Fruit fly (Drosophila melanogaster) whole organism, embryonic: Measurements from ENCODE around the gene CG8281.
A peak's percentile ranks its signal among the peaks of the same experiment; 100 is the strongest.

Experiments
- Asciz ChIP-seq: fragments of 200-800 bp; sonication (Bioruptor generic); optimal IDR thresholded peaks from 2 replicates; lab custom pipeline; 2017; ENCODE audit warnings: missing biosample characterization, mild to moderate bottlenecking, missing genetic modification characterization, missing genetic modification reagents
- CG1024 ChIP-seq: fragments of 200-800 bp; sonication (Bioruptor generic); IDR thresholded peaks from 2 replicates; pipeline ENCODE4 v1.3.6; 2022; ENCODE audit warnings: missing biosample characterization, missing genetic modification characterization
- CG10267 ChIP-seq: fragments of 200-800 bp; sonication (Bioruptor generic); optimal IDR thresholded peaks from 2 replicates; lab custom pipeline; 2018; ENCODE audit warnings: missing biosample characterization, mild to moderate bottlenecking, missing genetic modification characterization, moderate library complexity
- CG10543 ChIP-seq: fragments of 200-800 bp; sonication (Bioruptor generic); optimal IDR thresholded peaks from 3 replicates; lab custom pipeline; 2017; ENCODE audit warnings: missing biosample characterization, mild to moderate bottlenecking, missing genetic modification characterization, moderate library complexity
- CG10565 ChIP-seq: fragments of 200-800 bp; sonication (Bioruptor generic); optimal IDR thresholded peaks from 3 replicates; lab custom pipeline; 2016; ENCODE audit warnings: missing biosample characterization, mild to moderate bottlenecking, missing genetic modification characterization
- CG11398 ChIP-seq: fragments of 200-800 bp; sonication (Bioruptor generic); optimal IDR thresholded peaks from 2 replicates; lab custom pipeline; 2016; ENCODE audit warnings: missing biosample characterization, missing genetic modification characterization
- CG12071 ChIP-seq: fragments of 200-800 bp; sonication (Bioruptor generic); optimal IDR thresholded peaks from 3 replicates; lab custom pipeline; 2018; ENCODE audit warnings: missing biosample characterization, mild to moderate bottlenecking, missing genetic modification characterization
- CG1233 ChIP-seq: fragments of 200-800 bp; sonication (Bioruptor generic); optimal IDR thresholded peaks from 4 replicates; lab custom pipeline; 2018; ENCODE audit warnings: missing biosample characterization, mild to moderate bottlenecking, missing genetic modification characterization
- CG12659 ChIP-seq: fragments of 200-800 bp; sonication (Bioruptor generic); optimal IDR thresholded peaks from 3 replicates; lab custom pipeline; 2017; ENCODE audit warnings: mild to moderate bottlenecking, missing biosample characterization, missing genetic modification reagents, missing genetic modification characterization
- CG12769 ChIP-seq: fragments of 200-800 bp; sonication (Bioruptor generic); optimal IDR thresholded peaks from 2 replicates; lab custom pipeline; 2019; ENCODE audit warnings: missing biosample characterization, mild to moderate bottlenecking, missing genetic modification characterization, moderate library complexity
- CG13123 ChIP-seq: fragments of 200-800 bp; sonication (Bioruptor generic); optimal IDR thresholded peaks from 2 replicates; lab custom pipeline; 2016; ENCODE audit warnings: missing biosample characterization, missing genetic modification characterization
- CG13424 ChIP-seq: fragments of 200-800 bp; sonication (Bioruptor generic); optimal IDR thresholded peaks from 2 replicates; lab custom pipeline; 2019; ENCODE audit warnings: missing biosample characterization, mild to moderate bottlenecking, missing genetic modification characterization, moderate library complexity
- CG17186 ChIP-seq: fragments of 200-800 bp; sonication (Bioruptor generic); optimal IDR thresholded peaks from 3 replicates; lab custom pipeline; 2017; ENCODE audit warnings: missing biosample characterization, missing genetic modification reagents, missing genetic modification characterization
- CG17612 ChIP-seq: fragments of 200-800 bp; sonication (Bioruptor generic); IDR thresholded peaks from 2 replicates; pipeline ENCODE4 v1.3.6; 2022; ENCODE audit warnings: missing biosample characterization, missing genetic modification characterization
- CG2875 ChIP-seq: fragments of 200-800 bp; sonication (Bioruptor generic); optimal IDR thresholded peaks from 2 replicates; lab custom pipeline; 2017; ENCODE audit warnings: missing biosample characterization, mild to moderate bottlenecking, missing genetic modification characterization, missing genetic modification reagents
- CG3065 ChIP-seq: fragments of 200-800 bp; sonication (Bioruptor generic); optimal IDR thresholded peaks from 2 replicates; lab custom pipeline; 2016; ENCODE audit warnings: missing biosample characterization, missing genetic modification characterization
- CG4328 ChIP-seq: fragments of 200-800 bp; sonication (Bioruptor generic); optimal IDR thresholded peaks from 3 replicates; lab custom pipeline; 2017; ENCODE audit warnings: missing biosample characterization, missing genetic modification reagents, missing genetic modification characterization
- CG43689 ChIP-seq: fragments of 200-800 bp; sonication (Bioruptor generic); IDR thresholded peaks from 2 replicates; pipeline ENCODE4 v1.3.6; 2022; ENCODE audit warnings: missing biosample characterization, missing genetic modification characterization
- CG5953 ChIP-seq: fragments of 200-800 bp; sonication (Bioruptor generic); IDR thresholded peaks from 2 replicates; pipeline ENCODE4 v1.3.6; 2022; ENCODE audit warnings: missing biosample characterization, missing genetic modification characterization
- CG6175 ChIP-seq: fragments of 200-800 bp; sonication (Bioruptor generic); IDR thresholded peaks from 3 replicates; pipeline ENCODE4 v1.3.6; 2022; ENCODE audit warnings: missing biosample characterization, missing genetic modification characterization
- CG9609 ChIP-seq: fragments of 200-800 bp; sonication (Bioruptor generic); optimal IDR thresholded peaks from 3 replicates; lab custom pipeline; 2016; ENCODE audit warnings: missing biosample characterization, missing genetic modification characterization
- CoRest ChIP-seq: fragments of 200-800 bp; sonication (Bioruptor generic); optimal IDR thresholded peaks from 3 replicates; lab custom pipeline; 2018; ENCODE audit warnings: missing biosample characterization, mild to moderate bottlenecking, missing genetic modification characterization, moderate library complexity
- Dek ChIP-seq: fragments of 200-800 bp; sonication (Bioruptor generic); optimal IDR thresholded peaks from 3 replicates; lab custom pipeline; 2019; ENCODE audit warnings: missing biosample characterization, mild to moderate bottlenecking, missing genetic modification characterization, moderate library complexity
- Dp ChIP-seq: fragments of 200-800 bp; sonication (Bioruptor generic); optimal IDR thresholded peaks from 2 replicates; lab custom pipeline; 2018; ENCODE audit warnings: missing biosample characterization, mild to moderate bottlenecking, missing genetic modification characterization, moderate library complexity
- Hr51 ChIP-seq, 2 experiments: fragments of 200-800 bp; sonication (Bioruptor generic); optimal IDR thresholded peaks; 2 replicates in 1 of 2; 3 replicates in 1 of 2; lab custom pipeline; 2016 to 2018; ENCODE audit warnings: missing biosample characterization in 2 of 2, missing genetic modification characterization in 2 of 2, mild to moderate bottlenecking in 1 of 2, moderate library complexity in 1 of 2
- Vsx1 ChIP-seq: fragments of 200-800 bp; sonication (Bioruptor generic); optimal IDR thresholded peaks from 2 replicates; lab custom pipeline; 2017; ENCODE audit warnings: missing biosample characterization, mild to moderate bottlenecking, missing genetic modification characterization, missing genetic modification reagents
- al ChIP-seq: fragments of 200-800 bp; sonication (Bioruptor generic); IDR thresholded peaks from 2 replicates; pipeline ENCODE4 v1.3.6; 2022; ENCODE audit warnings: missing biosample characterization, missing genetic modification characterization
- ap ChIP-seq: fragments of 200-800 bp; sonication (Bioruptor generic); IDR thresholded peaks from 2 replicates; pipeline ENCODE4 v1.3.6; 2022; ENCODE audit warnings: missing biosample characterization, missing genetic modification characterization
- ash1 ChIP-seq: fragments of 200-800 bp; sonication (Bioruptor generic); optimal IDR thresholded peaks from 2 replicates; lab custom pipeline; 2018; ENCODE audit warnings: missing biosample characterization, mild to moderate bottlenecking, missing genetic modification characterization
- bsh ChIP-seq, 2 experiments: fragments of 200-800 bp; sonication (Bioruptor generic); optimal IDR thresholded peaks; 2 replicates each; lab custom pipeline; 2017 to 2018; ENCODE audit warnings: mild to moderate bottlenecking in 2 of 2, missing biosample characterization in 2 of 2, missing genetic modification characterization in 2 of 2, moderate library complexity in 1 of 2
- dan ChIP-seq: fragments of 200-800 bp; sonication (Bioruptor generic); IDR thresholded peaks from 2 replicates; pipeline ENCODE4 v1.3.6; 2022; ENCODE audit warnings: missing biosample characterization, missing genetic modification characterization
- dm ChIP-seq: fragments of 200-800 bp; sonication (Bioruptor generic); optimal IDR thresholded peaks from 3 replicates; lab custom pipeline; 2016; ENCODE audit warnings: missing biosample characterization, missing genetic modification characterization
- dmrt11E ChIP-seq: fragments of 200-800 bp; sonication (Bioruptor generic); optimal IDR thresholded peaks from 3 replicates; lab custom pipeline; 2018; ENCODE audit warnings: missing biosample characterization, mild to moderate bottlenecking, missing genetic modification characterization, moderate library complexity
- emc ChIP-seq: fragments of 200-800 bp; sonication (Bioruptor generic); optimal IDR thresholded peaks from 2 replicates; lab custom pipeline; 2016; ENCODE audit warnings: missing biosample characterization, missing genetic modification characterization
- en ChIP-seq: fragments of 200-800 bp; sonication (Bioruptor generic); optimal IDR thresholded peaks from 2 replicates; lab custom pipeline; 2016; ENCODE audit warnings: missing biosample characterization, missing genetic modification characterization
- gsb-n ChIP-seq: fragments of 200-800 bp; sonication (Bioruptor generic); optimal IDR thresholded peaks from 3 replicates; lab custom pipeline; 2018; ENCODE audit warnings: missing biosample characterization, mild to moderate bottlenecking, missing genetic modification characterization
- jumu ChIP-seq: fragments of 200-800 bp; sonication (Bioruptor generic); optimal IDR thresholded peaks from 3 replicates; lab custom pipeline; 2016; ENCODE audit warnings: missing biosample characterization, missing genetic modification characterization
- kah ChIP-seq: fragments of 200-800 bp; sonication (Bioruptor generic); optimal IDR thresholded peaks from 2 replicates; lab custom pipeline; 2018; ENCODE audit warnings: missing biosample characterization, mild to moderate bottlenecking, missing genetic modification characterization
- kni ChIP-seq: fragments of 200-800 bp; sonication (Bioruptor generic); optimal IDR thresholded peaks from 3 replicates; lab custom pipeline; 2017; ENCODE audit warnings: mild to moderate bottlenecking, missing biosample characterization, missing genetic modification reagents, missing genetic modification characterization
- nerfin-1 ChIP-seq: fragments of 200-800 bp; sonication (Bioruptor generic); optimal IDR thresholded peaks from 3 replicates; lab custom pipeline; 2019; ENCODE audit warnings: missing biosample characterization, mild to moderate bottlenecking, missing genetic modification characterization, moderate library complexity
- p53 ChIP-seq: fragments of 200-800 bp; sonication (Bioruptor generic); optimal IDR thresholded peaks from 2 replicates; lab custom pipeline; 2016; ENCODE audit warnings: missing biosample characterization, missing genetic modification characterization
- pnt ChIP-seq: fragments of 200-800 bp; sonication (Bioruptor generic); optimal IDR thresholded peaks from 3 replicates; lab custom pipeline; 2016; ENCODE audit warnings: missing biosample characterization, missing genetic modification characterization
- prd ChIP-seq, 3 experiments: fragments of >200 bp in 2 of 3; fragments of 200-800 bp in 1 of 3; sonication (Bioruptor generic) in 1 of 3; optimal IDR thresholded peaks in 2 of 3; IDR thresholded peaks in 1 of 3; 2 replicates in 2 of 3; 3 replicates in 1 of 3; pipeline versions ENCODE4 v1.3.6 to Lab custom; 2017 to 2022; ENCODE audit warnings: missing biosample characterization in 1 of 3, missing genetic modification characterization in 1 of 3
- rib ChIP-seq: fragments of 200-800 bp; sonication (Bioruptor generic); IDR thresholded peaks from 2 replicates; pipeline ENCODE4 v1.3.6; 2022; ENCODE audit warnings: missing biosample characterization, missing genetic modification characterization
- sens ChIP-seq: fragments of 200-800 bp; sonication (Bioruptor generic); peaks from one replicate; lab custom pipeline; 2016; ENCODE audit warnings: missing biosample characterization, missing genetic modification characterization
- tll ChIP-seq, 2 experiments: fragments of 200-800 bp in 1 of 2; fragments of >200 bp in 1 of 2; sonication (Bioruptor generic) in 1 of 2; optimal IDR thresholded peaks; 2 replicates each; lab custom pipeline; 2017 to 2019; ENCODE audit warnings: missing biosample characterization in 2 of 2, missing genetic modification characterization in 2 of 2, mild to moderate bottlenecking in 1 of 2, moderate library complexity in 1 of 2
- unc-4 ChIP-seq: fragments of 200-800 bp; sonication (Bioruptor generic); IDR thresholded peaks from 2 replicates; pipeline ENCODE4 v1.3.6; 2022; ENCODE audit warnings: missing biosample characterization, missing genetic modification characterization; ENCODE audit not compliant: partially characterized antibody
- zen ChIP-seq: fragments of 200-800 bp; sonication (Bioruptor generic); optimal IDR thresholded peaks from 3 replicates; lab custom pipeline; 2018; ENCODE audit warnings: missing biosample characterization, mild to moderate bottlenecking, missing genetic modification characterization, moderate library complexity

Gene CG8281

dm6 chr3L:7903489-7904150, 8.6 kb upstream of the CG8281 start (continued):
- no peak for TF ChIP-seq prd (optimal IDR thresholded peaks at IDR 0.05; lab: Kevin White, UChicago)
- peak; percentile 89 for TF ChIP-seq prd (GFP tag; IDR thresholded peaks at IDR 0.05; lab: Robert Waterston, UW)
- peak; percentile 82 for TF ChIP-seq CG1024 (GFP tag; lab: Robert Waterston, UW)
- TF ChIP-seq tll (GFP tag; optimal IDR thresholded peaks at IDR 0.05; lab: Kevin White, UChicago) = no peak
- TF ChIP-seq nerfin-1 = peak; percentile 85
- TF ChIP-seq CG4328 = peak; percentile 77
- TF ChIP-seq dm (GFP tag; lab: Kevin White, UChicago) = peak; percentile 76
- peak; percentile 71 for TF ChIP-seq CG10543 (GFP tag; lab: Kevin White, UChicago)
- TF ChIP-seq gsb-n (tag; lab: Kevin White, UChicago) = peak; percentile 90
- TF ChIP-seq CG9609 (GFP tag; lab: Kevin White, UChicago) = peak; percentile 69
- peak; percentile 85 for TF ChIP-seq CG10267
- peak; percentile 40 to 96 for TF ChIP-seq bsh (GFP tag; optimal IDR thresholded peaks at IDR 0.05; lab: Kevin White, UChicago)
- no peak for TF ChIP-seq ash1 (GFP tag; lab: Kevin White, UChicago)
- peak; percentile 84 for TF ChIP-seq CG2875 (GFP tag; lab: Kevin White, UChicago)
- TF ChIP-seq Vsx1 (GFP tag; lab: Kevin White, UChicago) = peak; percentile 69
- no peak for TF ChIP-seq CG10565 (GFP tag; lab: Kevin White, UChicago)
- peak; percentile 90 for TF ChIP-seq dmrt11E (tag; lab: Kevin White, UChicago)
- TF ChIP-seq CG12071 = peak; percentile 73
- TF ChIP-seq Dp = no peak
- peak; percentile 98 for TF ChIP-seq sens (GFP tag; lab: Kevin White, UChicago)
- peak; percentile 81 for TF ChIP-seq CG3065 (GFP tag; lab: Kevin White, UChicago)
- peak; percentile 65 for TF ChIP-seq pnt (GFP tag; lab: Kevin White, UChicago)
- peak; percentile 79 for TF ChIP-seq CG11398 (GFP tag; lab: Kevin White, UChicago)
- TF ChIP-seq CG12769 (tag; lab: Kevin White, UChicago) = peak; percentile 90
- TF ChIP-seq dan (GFP tag; lab: Robert Waterston, UW) = no peak
- TF ChIP-seq p53 (GFP tag; lab: Kevin White, UChicago) = peak; percentile 47
- peak; percentile 78 for TF ChIP-seq CG1233
- peak; percentile 90 for TF ChIP-seq CG13424
- TF ChIP-seq jumu = peak; percentile 67
- peak; percentile 65 for TF ChIP-seq al (GFP tag; lab: Robert Waterston, UW)
- TF ChIP-seq CoRest (tag; lab: Kevin White, UChicago) = peak; percentile 90
- peak; percentile 30; the same call in 1 of the 3 replicates for TF ChIP-seq CG6175
- TF ChIP-seq CG17612 = peak; percentile 49; the same call in 1 of the 2 replicates
- peak; percentile 16 for TF ChIP-seq emc (GFP tag; lab: Kevin White, UChicago)
- peak in 1 of 2 experiments; percentile 54 for TF ChIP-seq Hr51 (GFP tag; optimal IDR thresholded peaks at IDR 0.05; lab: Kevin White, UChicago)
- peak; percentile 81 for TF ChIP-seq CG12659
- peak; percentile 75 for TF ChIP-seq kah (GFP tag; lab: Kevin White, UChicago)
- TF ChIP-seq CG17186 (GFP tag; lab: Kevin White, UChicago) = peak; percentile 69
- TF ChIP-seq ap (GFP tag; lab: Robert Waterston, UW) = peak; percentile 80
- peak; percentile 74 for TF ChIP-seq kni (GFP tag; lab: Kevin White, UChicago)
- TF ChIP-seq zen = peak; percentile 67
- peak; percentile 77 for TF ChIP-seq Dek
- TF ChIP-seq Asciz (GFP tag; lab: Kevin White, UChicago) = peak; percentile 90
- peak; percentile 49 for TF ChIP-seq en (GFP tag; lab: Kevin White, UChicago)
- TF ChIP-seq unc-4 = no peak
- TF ChIP-seq CG43689 (GFP tag; lab: Robert Waterston, UW) = no peak
- TF ChIP-seq CG13123 = peak; percentile 77
- TF ChIP-seq rib (GFP tag; lab: Robert Waterston, UW) = no peak; the same call in 1 of the 2 replicates
- TF ChIP-seq CG5953 (GFP tag; lab: Robert Waterston, UW) = peak; percentile 78
